Worm (Caenorhabditis elegans) whole organism, early embryonic: Measurements from ENCODE around the gene sphk-1.

Experiments
- B0310.2 ChIP-seq: sonication (generic microtip); optimal IDR thresholded peaks from 2 replicates; lab custom pipeline; 2016; ENCODE audit warnings: mild to moderate bottlenecking, missing genetic modification characterization, missing compliant biosample characterization
- F13C5.2 ChIP-seq: sonication (generic microtip); optimal IDR thresholded peaks from 2 replicates; lab custom pipeline; 2017; ENCODE audit warnings: mild to moderate bottlenecking, missing genetic modification characterization, inconsistent platforms, missing compliant biosample characterization
- aly-1 ChIP-seq: sonication (generic microtip); optimal IDR thresholded peaks from 2 replicates; lab custom pipeline; 2016; ENCODE audit warnings: missing genetic modification characterization, missing compliant biosample characterization
- ama-1 ChIP-seq: fragments of 150-350 bp; optimal IDR thresholded peaks from 2 replicates; lab custom pipeline; 2014
- ceh-13 ChIP-seq: fragments of 200-800 bp; sonication (Bioruptor generic); optimal IDR thresholded peaks from 2 replicates; lab custom pipeline; 2018; ENCODE audit warnings: mild to moderate bottlenecking, missing genetic modification characterization, missing compliant biosample characterization
- ceh-36 ChIP-seq: sonication (generic microtip); optimal IDR thresholded peaks from 2 replicates; lab custom pipeline; 2016; ENCODE audit warnings: missing genetic modification characterization, inconsistent platforms, missing compliant biosample characterization
- ets-7 ChIP-seq: sonication (generic microtip); optimal IDR thresholded peaks from 2 replicates; lab custom pipeline; 2016; ENCODE audit warnings: missing genotype, missing genetic modification characterization, missing compliant biosample characterization
- flt-1 ChIP-seq: fragments of 200-800 bp; sonication (Bioruptor generic); IDR thresholded peaks from 2 replicates; pipeline ENCODE4 v1.3.6; 2022; ENCODE audit warnings: missing genetic modification characterization, missing compliant biosample characterization
- hmbx-1 ChIP-seq: sonication (generic microtip); optimal IDR thresholded peaks from 2 replicates; lab custom pipeline; 2016; ENCODE audit warnings: mild to moderate bottlenecking, missing genetic modification characterization, missing compliant biosample characterization
- hmg-4 ChIP-seq: fragments of 200-800 bp; sonication (Bioruptor generic); optimal IDR thresholded peaks from 2 replicates; lab custom pipeline; 2018; ENCODE audit warnings: mild to moderate bottlenecking, missing genetic modification characterization, missing compliant biosample characterization
- hnd-1 ChIP-seq: sonication (generic microtip); optimal IDR thresholded peaks from 2 replicates; lab custom pipeline; 2016; ENCODE audit warnings: missing genetic modification characterization, missing compliant biosample characterization
- pes-1 ChIP-seq: fragments of 200-800 bp; sonication (Bioruptor generic); IDR thresholded peaks from 2 replicates; pipeline ENCODE4 v1.3.6; 2022; ENCODE audit warnings: missing genetic modification reagents, missing genetic modification characterization, missing compliant biosample characterization
- scrt-1 ChIP-seq: fragments of 200-800 bp; sonication (Bioruptor generic); IDR thresholded peaks from 2 replicates; pipeline ENCODE4 v1.3.6; 2022; ENCODE audit warnings: missing genetic modification characterization, missing compliant biosample characterization
- sea-1 ChIP-seq: fragments of 200-800 bp; sonication (Bioruptor generic); conservative IDR thresholded peaks from 2 replicates; pipeline ENCODE4 v1.3.6; 2022; ENCODE audit warnings: missing genetic modification characterization, missing compliant biosample characterization
- tbx-11 ChIP-seq: fragments of 200-800 bp; sonication (Bioruptor generic); IDR thresholded peaks from 2 replicates; pipeline ENCODE4 v1.3.6; 2022; ENCODE audit warnings: missing genetic modification characterization, missing compliant biosample characterization
- tbx-37 ChIP-seq: fragments of 200-800 bp; sonication (Bioruptor generic); conservative IDR thresholded peaks from 2 replicates; pipeline ENCODE4 v1.3.6; 2022; ENCODE audit warnings: missing genetic modification reagents, missing genetic modification characterization, missing compliant biosample characterization
- tra-4 ChIP-seq: sonication (generic microtip); optimal IDR thresholded peaks from 2 replicates; lab custom pipeline; 2017; ENCODE audit warnings: missing genetic modification characterization, missing compliant biosample characterization

Gene sphk-1

ce11 chrII:8675369-8675768, 26.1 kb downstream of the sphk-1 start:
- TF ChIP-seq tbx-11 (GFP tag; lab: Robert Waterston, UW) (no peak), scrt-1 (no peak), hmg-4 (GFP tag; lab: Kevin White, UChicago) (no peak), pes-1 (GFP tag; lab: Robert Waterston, UW) (no peak), sea-1 (no peak), ceh-36 (tag; lab: Kevin White, UChicago) (no peak), ama-1 (lab: Kevin White, UChicago) (no peak), B0310.2 (tag; lab: Kevin White, UChicago) (no peak), tbx-37 (no peak), tra-4 (tag; lab: Kevin White, UChicago) (no peak), flt-1 (GFP tag; lab: Robert Waterston, UW) (no peak), ets-7 (tag; lab: Kevin White, UChicago) (no peak), aly-1 (tag; lab: Kevin White, UChicago) (no peak), ceh-13 (GFP tag; lab: Kevin White, UChicago) (no peak)

DNA sequence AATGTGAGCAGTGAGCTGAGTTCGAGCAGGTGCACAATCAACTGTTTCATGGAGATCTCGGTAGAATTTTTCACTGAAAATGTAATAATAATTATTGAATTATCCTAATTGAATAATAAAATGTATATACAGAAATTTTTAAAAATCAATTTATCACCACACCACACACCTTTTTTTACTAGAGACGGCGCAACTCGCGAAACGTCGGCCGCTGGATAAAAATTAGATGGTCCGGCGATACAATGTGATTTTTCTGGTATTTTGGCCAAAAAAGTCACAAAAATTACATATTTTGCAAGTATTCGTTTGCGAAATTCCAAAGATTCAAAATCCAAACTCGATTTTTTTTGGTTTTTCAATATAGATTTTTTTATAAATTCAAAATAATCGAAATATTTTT, 30.6 kb downstream of the sphk-1 start:
- TF ChIP-seq B0310.2 (tag; lab: Kevin White, UChicago) (no peak), aly-1 (tag; lab: Kevin White, UChicago) (no peak), tbx-11 (GFP tag; lab: Robert Waterston, UW) (no peak), hmbx-1 (tag; lab: Kevin White, UChicago) (no peak), ama-1 (lab: Kevin White, UChicago) (no peak), tra-4 (tag; lab: Kevin White, UChicago) (no peak), scrt-1 (no peak), F13C5.2 (tag; lab: Kevin White, UChicago) (no peak), hnd-1 (tag; lab: Kevin White, UChicago) (no peak), ets-7 (tag; lab: Kevin White, UChicago) (no peak), ceh-13 (GFP tag; lab: Kevin White, UChicago) (no peak), sea-1 (no peak), hmg-4 (GFP tag; lab: Kevin White, UChicago) (no peak), pes-1 (GFP tag; lab: Robert Waterston, UW) (no peak), ceh-36 (tag; lab: Kevin White, UChicago) (no peak), tbx-37 (no peak)

DNA sequence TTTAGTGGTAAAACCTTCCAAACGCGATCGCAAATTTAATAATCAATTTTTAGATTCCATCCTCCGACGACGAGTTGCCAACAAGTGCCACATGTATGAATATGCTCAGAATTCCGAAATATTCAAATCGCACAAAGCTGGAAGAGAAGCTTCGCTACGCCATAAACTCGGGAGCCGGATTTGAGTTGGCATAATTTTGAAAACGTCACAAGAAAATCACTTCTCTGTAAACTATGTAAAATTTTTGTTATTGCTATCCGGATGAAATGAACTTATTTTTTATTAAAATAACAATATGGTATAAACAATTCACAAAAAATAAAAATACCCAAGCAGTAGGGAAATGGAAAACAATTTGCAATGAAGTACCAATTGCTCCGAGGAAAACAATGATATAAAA, 32.6 kb downstream of the sphk-1 start:
- TF ChIP-seq hmbx-1 (tag; lab: Kevin White, UChicago) (no peak), tbx-11 (GFP tag; lab: Robert Waterston, UW) (no peak), tra-4 (tag; lab: Kevin White, UChicago) (no peak), B0310.2 (tag; lab: Kevin White, UChicago) (no peak), F13C5.2 (tag; lab: Kevin White, UChicago) (no peak), pes-1 (GFP tag; lab: Robert Waterston, UW) (no peak)

ce11 chrII:8664533-8664932, 36.9 kb downstream of the sphk-1 start, which contains the start of gene etc-1:
etc-1 (plus strand) TSS chrII:8664833.
- TF ChIP-seq hmbx-1 (tag; lab: Kevin White, UChicago) (no peak), F13C5.2 (tag; lab: Kevin White, UChicago) (no peak), flt-1 (GFP tag; lab: Robert Waterston, UW) (no peak), hmg-4 (GFP tag; lab: Kevin White, UChicago) (no peak), hnd-1 (tag; lab: Kevin White, UChicago) (no peak), tbx-37 (no peak), tbx-11 (GFP tag; lab: Robert Waterston, UW) (no peak), scrt-1 (no peak), B0310.2 (tag; lab: Kevin White, UChicago) (no peak), ceh-36 (tag; lab: Kevin White, UChicago) (no peak), tra-4 (tag; lab: Kevin White, UChicago) (no peak), ceh-13 (GFP tag; lab: Kevin White, UChicago) (no peak), aly-1 (tag; lab: Kevin White, UChicago) (no peak), sea-1 (no peak), pes-1 (GFP tag; lab: Robert Waterston, UW) (no peak), ama-1 (lab: Kevin White, UChicago) (no peak), ets-7 (tag; lab: Kevin White, UChicago) (no peak)

DNA sequence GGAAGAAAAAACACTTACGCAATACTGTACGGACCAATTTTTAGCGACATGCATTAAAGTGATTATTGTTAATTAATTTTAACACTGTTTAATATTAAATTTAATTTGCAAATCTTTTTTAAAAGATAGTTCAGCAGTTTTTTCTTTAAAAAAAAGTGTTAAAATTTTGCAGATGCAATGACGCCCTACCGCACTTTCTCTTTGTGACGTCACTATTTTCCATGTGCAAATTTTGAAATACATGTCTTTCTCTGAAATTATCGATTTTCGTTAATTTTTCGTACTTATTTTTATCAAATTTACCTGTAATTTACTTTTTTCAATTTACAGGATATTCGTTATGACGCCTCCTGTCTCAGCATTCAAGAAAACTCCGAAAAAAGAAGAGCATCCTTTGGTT, 39.9 kb downstream of the sphk-1 start, which contains the start of the genes piga-1 and eif-2Bepsilon:
Gene piga-1 (minus strand): TSS at position 174 of the 400 bp plus-strand sequence.
Gene eif-2Bepsilon (plus strand): TSS at position 331 of the 400 bp plus-strand sequence.
- TF ChIP-seq hmbx-1 (tag; lab: Kevin White, UChicago), result no peak
- no peak for TF ChIP-seq aly-1 (tag; lab: Kevin White, UChicago)
- TF ChIP-seq ama-1 (lab: Kevin White, UChicago), result no peak
- TF ChIP-seq F13C5.2 (tag; lab: Kevin White, UChicago), result no peak
- TF ChIP-seq flt-1 (GFP tag; lab: Robert Waterston, UW), result no peak
- no peak for TF ChIP-seq scrt-1
- TF ChIP-seq tbx-37, result no peak
- TF ChIP-seq sea-1, result no peak
- no peak for TF ChIP-seq ceh-36 (tag; lab: Kevin White, UChicago)
- no peak for TF ChIP-seq B0310.2 (tag; lab: Kevin White, UChicago)
- no peak for TF ChIP-seq hmg-4 (GFP tag; lab: Kevin White, UChicago)
- no peak for TF ChIP-seq hnd-1 (tag; lab: Kevin White, UChicago)
- no peak for TF ChIP-seq tra-4 (tag; lab: Kevin White, UChicago)
- no peak for TF ChIP-seq tbx-11 (GFP tag; lab: Robert Waterston, UW)
- no peak for TF ChIP-seq pes-1 (GFP tag; lab: Robert Waterston, UW)
- TF ChIP-seq ets-7 (tag; lab: Kevin White, UChicago), result no peak

ce11 chrII:8658835-8659234, 42.6 kb downstream of the sphk-1 start, which contains the start of gene atg-10:
atg-10 (plus strand) TSS chrII:8659135.
- TF ChIP-seq flt-1 (GFP tag; lab: Robert Waterston, UW) (no peak), tra-4 (tag; lab: Kevin White, UChicago) (no peak), ets-7 (tag; lab: Kevin White, UChicago) (no peak), ama-1 (lab: Kevin White, UChicago) (no peak), sea-1 (no peak), F13C5.2 (tag; lab: Kevin White, UChicago) (no peak), tbx-11 (GFP tag; lab: Robert Waterston, UW) (no peak), hmg-4 (GFP tag; lab: Kevin White, UChicago) (no peak), hnd-1 (tag; lab: Kevin White, UChicago) (no peak), B0310.2 (tag; lab: Kevin White, UChicago) (no peak), tbx-37 (no peak), hmbx-1 (tag; lab: Kevin White, UChicago) (no peak), aly-1 (tag; lab: Kevin White, UChicago) (no peak), scrt-1 (no peak), ceh-13 (GFP tag; lab: Kevin White, UChicago) (no peak), pes-1 (GFP tag; lab: Robert Waterston, UW) (no peak), ceh-36 (tag; lab: Kevin White, UChicago) (no peak)
